Worm (Caenorhabditis elegans): Measurements from ENCODE around the gene lcmt-1.
A peak's percentile ranks its signal among the peaks of the same experiment; 100 is the strongest.

The lcmt-1 gene

DNA sequence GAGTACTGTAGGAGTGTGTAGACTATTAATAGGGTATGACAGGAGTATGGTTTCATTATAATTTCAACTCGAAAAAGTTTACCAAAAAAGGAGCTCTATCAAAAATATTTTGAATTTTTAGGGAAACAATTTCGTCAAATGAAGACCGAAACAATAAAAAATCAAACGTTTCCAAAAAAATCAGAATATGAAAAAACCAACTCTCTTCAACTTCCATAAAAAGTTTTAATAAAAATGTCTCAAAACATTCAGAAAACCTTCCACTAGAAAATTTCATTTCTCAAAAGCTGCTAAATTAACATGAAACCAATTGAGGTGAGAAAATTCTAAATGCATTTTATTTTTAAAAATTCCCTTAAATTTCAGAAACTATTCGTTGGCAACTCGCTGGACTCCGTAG lies 27.3 kb downstream of the lcmt-1 start, which contains the start of gene ckb-3:
ckb-3 (plus strand) TSS at position 301 of the 400 bp plus-strand sequence.
- TF ChIP-seq sptf-1 (tag; optimal IDR thresholded peaks at IDR 0.05) (no peak), lin-32 (GFP tag; optimal IDR thresholded peaks at IDR 0.05) (no peak), unc-39 (tag; optimal IDR thresholded peaks at IDR 0.05) (no peak), ztf-11 (tag; optimal IDR thresholded peaks at IDR 0.05) (no peak), nhr-76 (tag; optimal IDR thresholded peaks at IDR 0.05) (no peak), nhr-28 (tag; optimal IDR thresholded peaks at IDR 0.05) (no peak), pha-4 (tag; optimal IDR thresholded peaks at IDR 0.05) (no peak), mls-2 (tag; optimal IDR thresholded peaks at IDR 0.05) (no peak), nhr-237 (tag; optimal IDR thresholded peaks at IDR 0.05) (no peak), ham-2 (GFP tag; optimal IDR thresholded peaks at IDR 0.05) (no peak), unc-62 (GFP tag; optimal IDR thresholded peaks at IDR 0.05) (no peak), mab-5 (tag; optimal IDR thresholded peaks at IDR 0.05) (no peak), nhr-12 (tag; optimal IDR thresholded peaks at IDR 0.05) (no peak), elt-3 (tag; optimal IDR thresholded peaks at IDR 0.05) (no peak), snpc-4 (tag; optimal IDR thresholded peaks at IDR 0.05) (no peak), elt-1 (tag; optimal IDR thresholded peaks at IDR 0.05; ENCODE audit: borderline replicate concordance, insufficient read depth) (no peak), lsy-2 (tag; optimal IDR thresholded peaks at IDR 0.05) (no peak), hlh-1 (tag; optimal IDR thresholded peaks at IDR 0.05) (no peak)

DNA sequence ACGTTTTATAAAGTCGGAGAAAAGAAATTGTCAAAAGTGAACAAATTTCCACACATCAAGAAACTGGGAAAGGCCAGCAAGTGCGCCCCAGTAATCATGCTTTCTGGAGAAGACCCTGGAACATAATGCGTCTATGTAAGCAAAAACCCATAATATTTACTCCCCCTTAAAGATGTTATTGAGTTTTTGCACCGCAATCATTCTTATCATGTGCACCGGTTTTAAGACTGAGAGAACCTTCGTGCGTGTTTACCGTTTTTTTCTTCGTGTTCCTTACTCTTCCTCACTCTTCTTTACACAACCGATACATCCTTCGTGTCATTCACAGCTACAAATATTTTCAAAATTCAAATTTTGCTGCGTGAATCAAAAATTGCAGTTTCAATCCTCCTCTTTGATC lies 29.6 kb downstream of the lcmt-1 start:
- TF ChIP-seq blmp-1 (tag; optimal IDR thresholded peaks at IDR 0.05), result no peak
- TF ChIP-seq ces-1 (GFP tag; optimal IDR thresholded peaks at IDR 0.05), result no peak
- TF ChIP-seq ceh-43 (GFP tag; optimal IDR thresholded peaks at IDR 0.05), result no peak
- no peak for TF ChIP-seq sem-2 (GFP tag; optimal IDR thresholded peaks at IDR 0.05)
- no peak for TF ChIP-seq tbx-8 (GFP tag; optimal IDR thresholded peaks at IDR 0.05)
- no peak for TF ChIP-seq cnd-1 (tag; optimal IDR thresholded peaks at IDR 0.05)
- no peak for TF ChIP-seq ztf-11 (tag; optimal IDR thresholded peaks at IDR 0.05)
- TF ChIP-seq sptf-1 (tag; optimal IDR thresholded peaks at IDR 0.05), result no peak

DNA sequence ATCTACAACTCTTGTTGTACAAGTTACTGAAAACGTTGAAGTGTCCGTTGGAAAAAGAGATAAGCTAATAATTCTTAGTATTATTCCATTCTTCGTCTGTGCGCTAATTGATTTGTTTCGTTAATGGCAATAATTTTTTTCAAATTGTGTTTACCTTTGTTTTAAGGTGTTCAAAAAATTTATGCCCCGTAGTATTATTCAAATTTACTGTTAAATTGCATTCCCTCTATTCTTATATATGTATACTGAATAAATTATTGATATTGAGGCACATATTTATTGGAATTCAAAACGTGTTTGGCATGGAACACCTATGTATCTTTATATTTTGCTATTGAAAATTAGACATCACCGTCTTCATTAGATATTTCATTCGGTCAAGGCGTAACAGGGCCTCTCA lies 31.6 kb downstream of the lcmt-1 start, which contains the start of gene pals-26:
pals-26 (plus strand) TSS at position 301 of the 400 bp plus-strand sequence.
- no peak for TF ChIP-seq ceh-83 (GFP tag; optimal IDR thresholded peaks at IDR 0.05)

DNA sequence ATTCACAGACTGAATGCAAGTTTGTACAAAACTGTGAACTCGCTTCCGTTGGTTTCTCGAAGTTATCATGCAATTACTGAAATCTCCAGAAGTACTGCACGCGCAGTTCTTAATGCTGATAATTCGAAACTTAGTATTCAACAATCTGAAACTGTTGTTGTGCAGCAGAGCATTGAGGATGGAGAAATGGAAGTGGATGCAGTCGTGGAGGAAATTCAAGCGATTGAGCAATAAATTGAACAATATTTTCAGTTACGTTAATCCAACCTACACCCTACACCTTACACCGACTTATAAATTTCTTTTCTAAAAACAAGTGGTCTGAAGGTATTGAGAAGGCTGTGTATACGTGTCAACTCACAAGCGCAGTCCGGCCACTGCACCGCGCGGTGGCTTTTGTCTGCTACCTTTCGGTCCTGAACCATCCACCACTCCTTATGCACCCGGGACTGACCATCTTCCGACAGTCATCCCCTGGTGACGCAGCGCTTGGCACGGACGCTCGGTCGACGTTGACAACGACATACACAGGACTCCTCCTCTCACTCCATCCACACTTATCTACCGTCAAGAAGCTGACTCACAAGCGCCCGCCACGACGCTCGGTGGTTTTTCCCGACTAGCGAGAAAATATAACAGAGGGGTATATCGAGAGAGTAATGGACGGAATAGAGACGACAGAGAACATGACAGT lies 35.5 kb downstream of the lcmt-1 start:
- TF ChIP-seq mls-2 (tag; optimal IDR thresholded peaks at IDR 0.05), result peak; percentile 87
- TF ChIP-seq lin-13 (tag; optimal IDR thresholded peaks at IDR 0.05), result peak; percentile 10
- peak; percentile 10 for TF ChIP-seq lin-32 (GFP tag; optimal IDR thresholded peaks at IDR 0.05)
- peak; percentile 65 for TF ChIP-seq drap-1 (GFP tag; optimal IDR thresholded peaks at IDR 0.05)
- peak; percentile 45 for TF ChIP-seq bed-3 (GFP tag; optimal IDR thresholded peaks at IDR 0.05)
- peak; percentile 33 for TF ChIP-seq mep-1 (tag; optimal IDR thresholded peaks at IDR 0.05)
- TF ChIP-seq hlh-1 (tag; optimal IDR thresholded peaks at IDR 0.05), result peak; percentile 53
- TF ChIP-seq ceh-43 (GFP tag; optimal IDR thresholded peaks at IDR 0.05), result peak; percentile 23
- TF ChIP-seq unc-120 (tag; optimal IDR thresholded peaks at IDR 0.05; ENCODE audit: poor library complexity, severe bottlenecking), result peak; percentile 56
- peak; percentile 61 for TF ChIP-seq sem-2 (GFP tag; optimal IDR thresholded peaks at IDR 0.05)
- peak; percentile 77 for TF ChIP-seq ceh-83 (GFP tag; optimal IDR thresholded peaks at IDR 0.05)
- TF ChIP-seq cnd-1 (tag; optimal IDR thresholded peaks at IDR 0.05), result peak; percentile 66
- TF ChIP-seq M03D4.4 (tag; optimal IDR thresholded peaks at IDR 0.05), result peak; percentile 79
- peak; percentile 13 for TF ChIP-seq pha-4 (tag; optimal IDR thresholded peaks at IDR 0.05)
- peak; percentile 13 for TF ChIP-seq lsy-2 (tag; optimal IDR thresholded peaks at IDR 0.05)
- peak; percentile 25 for TF ChIP-seq nhr-2 (tag; optimal IDR thresholded peaks at IDR 0.05)
- peak; percentile 33 for TF ChIP-seq tbx-8 (GFP tag; optimal IDR thresholded peaks at IDR 0.05)
- TF ChIP-seq ham-2 (GFP tag; optimal IDR thresholded peaks at IDR 0.05), result peak; percentile 44
- peak; percentile 69 for TF ChIP-seq sptf-1 (tag; optimal IDR thresholded peaks at IDR 0.05)

- no peak for TF ChIP-seq nhr-12 (tag; optimal IDR thresholded peaks at IDR 0.05)
- no peak for TF ChIP-seq blmp-1 (tag; optimal IDR thresholded peaks at IDR 0.05)
- no peak for TF ChIP-seq zip-8 (tag; optimal IDR thresholded peaks at IDR 0.05)
- TF ChIP-seq unc-39 (tag; optimal IDR thresholded peaks at IDR 0.05), result no peak
- TF ChIP-seq ham-2 (GFP tag; optimal IDR thresholded peaks at IDR 0.05), result no peak
- TF ChIP-seq sptf-1 (tag; optimal IDR thresholded peaks at IDR 0.05), result no peak
- no peak for TF ChIP-seq tbx-8 (GFP tag; optimal IDR thresholded peaks at IDR 0.05)
- TF ChIP-seq drap-1 (GFP tag; optimal IDR thresholded peaks at IDR 0.05), result no peak
- no peak for TF ChIP-seq ceh-83 (GFP tag; optimal IDR thresholded peaks at IDR 0.05)
- no peak for TF ChIP-seq ces-1 (GFP tag; optimal IDR thresholded peaks at IDR 0.05)
- TF ChIP-seq snpc-4 (tag; optimal IDR thresholded peaks at IDR 0.05), result no peak
- TF ChIP-seq mab-5 (tag; optimal IDR thresholded peaks at IDR 0.05), result no peak
- no peak for TF ChIP-seq elt-1 (tag; optimal IDR thresholded peaks at IDR 0.05; ENCODE audit: borderline replicate concordance, insufficient read depth)
- no peak for TF ChIP-seq unc-120 (tag; optimal IDR thresholded peaks at IDR 0.05; ENCODE audit: poor library complexity, severe bottlenecking)
- TF ChIP-seq ceh-39 (tag; optimal IDR thresholded peaks at IDR 0.05), result no peak
- no peak for TF ChIP-seq ceh-43 (GFP tag; optimal IDR thresholded peaks at IDR 0.05)
- no peak for TF ChIP-seq cnd-1 (tag; optimal IDR thresholded peaks at IDR 0.05)
- no peak for TF ChIP-seq lin-32 (GFP tag; optimal IDR thresholded peaks at IDR 0.05)
- TF ChIP-seq M03D4.4 (tag; optimal IDR thresholded peaks at IDR 0.05), result no peak
Observed at ce11 chrIII:4379717-4380116, 36.5 kb downstream of the lcmt-1 start, which contains the start of gene B0284.3. TSS of gene B0284.3 (minus strand) at chrIII:4379817.
